Fruit fly (Drosophila melanogaster): ENCODE results near the gene CG7579.

Gene CG7579

DNA sequence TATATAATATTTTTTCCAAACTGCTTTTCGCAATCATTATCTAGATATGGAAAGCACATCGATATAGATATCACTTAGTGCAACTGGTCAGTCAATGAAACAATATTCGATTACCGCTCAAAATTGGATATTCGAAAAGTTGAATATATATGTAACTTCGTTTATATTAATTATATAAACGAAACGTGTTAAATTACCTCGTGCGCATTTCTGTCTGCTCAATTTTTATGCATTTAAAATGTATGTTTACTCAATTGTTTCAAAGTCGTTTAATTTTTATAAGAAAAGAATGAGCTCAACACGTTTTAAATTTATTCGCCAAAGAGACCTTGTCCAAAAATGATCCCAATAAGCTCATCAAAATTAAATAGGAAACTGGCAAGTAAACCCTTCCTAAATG is 32.7 kb downstream of the CG7579 start, which contains the start of gene CG43084:
TSS of gene CG43084 (plus strand) at position 301 of the 400 bp plus-strand sequence.
- TF ChIP-seq Vsx2 (GFP tag; optimal IDR thresholded peaks at IDR 0.05; ENCODE audit: partially characterized antibody) (no peak), lola (GFP tag; optimal IDR thresholded peaks at IDR 0.05) (no peak), pan (optimal IDR thresholded peaks at IDR 0.05) (no peak), Hr83 (GFP tag; optimal IDR thresholded peaks at IDR 0.05; ENCODE audit: poor library complexity, severe bottlenecking) (no peak), fru (GFP tag; optimal IDR thresholded peaks at IDR 0.05) (no peak), Dfd (GFP tag; optimal IDR thresholded peaks at IDR 0.05) (no peak), dsf (GFP tag; optimal IDR thresholded peaks at IDR 0.05; ENCODE audit: borderline replicate concordance) (no peak), OdsH (GFP tag; optimal IDR thresholded peaks at IDR 0.05) (no peak), CrebA (GFP tag; optimal IDR thresholded peaks at IDR 0.05; ENCODE audit: borderline replicate concordance) (no peak), foxo (GFP tag; optimal IDR thresholded peaks at IDR 0.05) (no peak), tai (GFP tag; optimal IDR thresholded peaks at IDR 0.05) (no peak), rgr (GFP tag; optimal IDR thresholded peaks at IDR 0.05) (no peak), Abd-B (GFP tag; optimal IDR thresholded peaks at IDR 0.05) (no peak), Mio (GFP tag; optimal IDR thresholded peaks at IDR 0.05) (no peak), GATAd (GFP tag; optimal IDR thresholded peaks at IDR 0.05) (no peak), sv (GFP tag; optimal IDR thresholded peaks at IDR 0.05) (no peak)

DNA sequence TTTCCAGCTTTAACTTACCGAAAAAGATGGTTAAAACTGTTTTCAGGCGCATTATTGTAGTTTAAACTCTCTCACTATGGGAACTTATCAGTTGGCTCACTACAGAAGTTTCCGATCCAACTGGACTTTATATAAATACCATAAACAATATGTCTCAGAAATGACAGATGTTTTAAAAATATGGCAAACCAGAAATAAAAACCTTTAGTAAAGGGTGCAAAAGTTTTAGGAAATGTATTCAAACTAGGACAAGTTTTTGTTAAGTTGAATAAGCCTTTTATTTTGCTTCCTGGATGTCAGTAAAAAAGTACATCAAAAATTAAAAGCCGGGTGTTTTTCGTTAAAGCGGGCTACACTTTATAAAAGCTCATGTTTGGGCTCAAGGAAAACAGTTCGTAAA is 33.7 kb downstream of the CG7579 start, which contains the start of the genes Eig71Ea and Eig71Eb:
TSS of gene Eig71Ea (minus strand) at position 101 of the 400 bp plus-strand sequence.
TSS of gene Eig71Eb (plus strand) at position 376 of the 400 bp plus-strand sequence.
- TF ChIP-seq Vsx2 (GFP tag; optimal IDR thresholded peaks at IDR 0.05; ENCODE audit: partially characterized antibody) = no peak
- TF ChIP-seq HLH106 (tag; optimal IDR thresholded peaks at IDR 0.05) = no peak
- TF ChIP-seq pan (optimal IDR thresholded peaks at IDR 0.05) = no peak
- TF ChIP-seq lola (GFP tag; optimal IDR thresholded peaks at IDR 0.05) = no peak
- no peak for TF ChIP-seq tai (GFP tag; optimal IDR thresholded peaks at IDR 0.05)
- no peak for TF ChIP-seq dmrt93B (GFP tag; optimal IDR thresholded peaks at IDR 0.05)
- TF ChIP-seq Hr78 (GFP tag; optimal IDR thresholded peaks at IDR 0.05) = no peak

DNA sequence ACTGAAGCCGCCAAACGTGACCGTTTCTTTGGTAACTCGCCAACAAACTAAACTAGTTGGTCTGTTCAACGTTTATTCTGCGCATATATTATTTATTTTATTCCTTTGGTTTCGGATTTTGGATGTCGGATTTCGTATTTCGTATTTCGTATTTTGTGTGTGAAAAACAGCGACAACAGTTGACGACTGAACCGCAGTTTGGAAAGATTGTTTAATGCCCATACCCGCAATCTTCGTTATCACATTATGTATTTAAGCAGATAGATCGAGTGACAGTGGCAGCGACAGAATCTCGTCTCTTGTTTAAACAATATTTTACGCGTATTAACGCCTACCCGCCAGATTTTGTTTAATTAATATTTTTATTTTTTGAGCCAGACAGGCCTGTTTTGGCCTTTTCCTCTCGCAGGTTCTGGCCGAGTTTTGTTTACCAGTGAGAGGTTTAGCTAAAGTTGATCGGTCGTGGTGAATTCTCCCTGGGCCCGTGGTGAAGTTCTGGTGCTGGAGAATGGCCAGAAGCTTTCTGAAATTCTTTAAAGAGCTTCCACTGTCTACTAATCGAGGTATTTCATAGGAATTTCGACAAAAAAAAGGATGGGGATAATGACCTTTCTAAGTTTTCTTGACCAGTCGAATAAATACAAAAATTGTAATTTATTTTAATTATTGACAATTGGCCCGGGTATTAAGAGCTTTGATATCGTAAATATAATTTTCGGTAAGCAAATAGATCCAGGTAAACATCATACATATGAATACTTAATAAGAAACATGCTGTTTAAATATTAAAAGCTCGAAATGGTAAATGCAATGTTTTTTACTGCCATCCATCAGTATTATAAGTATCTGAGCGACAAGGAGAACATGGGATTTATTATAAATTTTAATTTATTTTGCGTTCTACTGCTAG is 35.3 kb downstream of the CG7579 start, which contains the start of the genes comm3 and CG43083:
TSS of gene comm3 (minus strand) at position 51 of the 910 bp plus-strand sequence.
TSS of gene CG43083 (plus strand) at position 860 of the 910 bp plus-strand sequence.
- no peak for TF ChIP-seq rgr (GFP tag; optimal IDR thresholded peaks at IDR 0.05)
- no peak for TF ChIP-seq dsf (GFP tag; optimal IDR thresholded peaks at IDR 0.05; ENCODE audit: borderline replicate concordance)
- no peak for TF ChIP-seq Jra (GFP tag; optimal IDR thresholded peaks at IDR 0.05)
- TF ChIP-seq dmrt93B (GFP tag; optimal IDR thresholded peaks at IDR 0.05) = no peak
- no peak for TF ChIP-seq Myc (optimal IDR thresholded peaks at IDR 0.05)
- TF ChIP-seq Mio (GFP tag; optimal IDR thresholded peaks at IDR 0.05) = no peak
- peak; percentile 32 for TF ChIP-seq fru (GFP tag; optimal IDR thresholded peaks at IDR 0.05)
- peak; percentile 30 for TF ChIP-seq Hr83 (GFP tag; optimal IDR thresholded peaks at IDR 0.05; ENCODE audit: poor library complexity, severe bottlenecking)
- TF ChIP-seq tai (GFP tag; optimal IDR thresholded peaks at IDR 0.05) = no peak
- TF ChIP-seq Sp1 (GFP tag; optimal IDR thresholded peaks at IDR 0.05) = no peak
- TF ChIP-seq Rel (GFP tag; optimal IDR thresholded peaks at IDR 0.05) = no peak
- TF ChIP-seq Rel (tag; optimal IDR thresholded peaks at IDR 0.05) = no peak
- TF ChIP-seq br (GFP tag; optimal IDR thresholded peaks at IDR 0.05) = no peak
- no peak for TF ChIP-seq sage (GFP tag; optimal IDR thresholded peaks at IDR 0.05)
- no peak for TF ChIP-seq HLH106 (tag; optimal IDR thresholded peaks at IDR 0.05)
- TF ChIP-seq ey (GFP tag; optimal IDR thresholded peaks at IDR 0.05) = no peak
- no peak for TF ChIP-seq GATAd (GFP tag; optimal IDR thresholded peaks at IDR 0.05)
- peak; percentile 42 for TF ChIP-seq h (GFP tag; optimal IDR thresholded peaks at IDR 0.05)
- peak; percentile 34 for TF ChIP-seq CrebA (GFP tag; optimal IDR thresholded peaks at IDR 0.05; ENCODE audit: borderline replicate concordance)
- TF ChIP-seq psq (GFP tag; optimal IDR thresholded peaks at IDR 0.05) = no peak

DNA sequence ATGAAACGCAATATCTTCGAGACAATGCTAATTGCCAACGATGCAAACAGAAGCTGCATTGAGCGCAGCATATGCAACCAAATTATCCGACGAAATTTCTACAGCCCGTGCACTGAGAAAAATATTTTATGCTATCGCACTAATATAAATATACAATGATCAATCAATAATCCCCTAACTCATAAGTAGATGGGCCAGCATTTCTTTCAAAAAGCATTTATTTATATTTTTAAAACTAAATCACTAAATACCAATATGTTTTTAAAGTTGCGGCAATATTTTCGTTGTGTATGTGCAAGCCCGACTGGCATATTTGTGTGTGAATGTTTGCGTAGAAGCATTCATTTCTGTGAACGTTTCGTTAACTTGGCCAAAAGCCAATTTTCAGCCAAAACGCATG is 37.1 kb downstream of the CG7579 start:
- TF ChIP-seq OdsH (GFP tag; optimal IDR thresholded peaks at IDR 0.05) (no peak), HLH106 (tag; optimal IDR thresholded peaks at IDR 0.05) (no peak), CG9705 (GFP tag; optimal IDR thresholded peaks at IDR 0.05) (no peak), dmrt93B (GFP tag; optimal IDR thresholded peaks at IDR 0.05) (no peak), h (GFP tag; optimal IDR thresholded peaks at IDR 0.05) (no peak), br (GFP tag; optimal IDR thresholded peaks at IDR 0.05) (no peak), Mio (GFP tag; optimal IDR thresholded peaks at IDR 0.05) (no peak), Abd-B (GFP tag; optimal IDR thresholded peaks at IDR 0.05) (no peak), CG32264 (GFP tag; optimal IDR thresholded peaks at IDR 0.05) (no peak), brk (GFP tag; optimal IDR thresholded peaks at IDR 0.05) (no peak), Rel (GFP tag; optimal IDR thresholded peaks at IDR 0.05) (no peak), Rel (tag; optimal IDR thresholded peaks at IDR 0.05) (no peak), Vsx2 (GFP tag; optimal IDR thresholded peaks at IDR 0.05; ENCODE audit: partially characterized antibody) (no peak), sv (GFP tag; optimal IDR thresholded peaks at IDR 0.05) (no peak), N (GFP tag; optimal IDR thresholded peaks at IDR 0.05) (no peak)
